Fruit fly (Drosophila melanogaster): ENCODE data around the gene CG18641.
A peak's percentile ranks its signal among the peaks of the same experiment; 100 is the strongest.

CG18641 gene

dm6 chr2L:2398459-2398858, 16.7 kb downstream of the CG18641 start (continued):
- TF ChIP-seq CG3726 (GFP tag; IDR thresholded peaks at IDR 0.05) (no peak), chm (GFP tag; IDR thresholded peaks at IDR 0.05) (no peak), sens (GFP tag) (peak; percentile 16), nau (GFP tag; optimal IDR thresholded peaks at IDR 0.05) (no peak), CG30403 (GFP tag; optimal IDR thresholded peaks at IDR 0.05) (no peak), zfh2 (GFP tag; optimal IDR thresholded peaks at IDR 0.05) (no peak), stc (GFP tag; IDR thresholded peaks at IDR 0.05) (peak; percentile 35; the same call in 1 of the 2 replicates), CG7839 (tag; optimal IDR thresholded peaks at IDR 0.05) (peak; percentile 12), pho (GFP tag; optimal IDR thresholded peaks at IDR 0.05) (no peak), CG16863 (GFP tag; optimal IDR thresholded peaks at IDR 0.05) (no peak), Tbp (GFP tag; optimal IDR thresholded peaks at IDR 0.05) (no peak), slbo (GFP tag; IDR thresholded peaks at IDR 0.05) (0 out of 2 replicates have a peak, but pooled peaks have one; percentile 19), CG7556 (GFP tag; optimal IDR thresholded peaks at IDR 0.05) (no peak), CG15269 (tag; optimal IDR thresholded peaks at IDR 0.05) (peak; percentile 16), CTCF (GFP tag; optimal IDR thresholded peaks at IDR 0.05) (no peak), unpg (GFP tag; optimal IDR thresholded peaks at IDR 0.05) (peak; percentile 27), CG6254 (GFP tag; optimal IDR thresholded peaks at IDR 0.05) (no peak), CG13123 (GFP tag; optimal IDR thresholded peaks at IDR 0.05) (no peak), Sox100B (GFP tag; optimal IDR thresholded peaks at IDR 0.05) (no peak), CoRest (tag; optimal IDR thresholded peaks at IDR 0.05) (no peak), CG11696 (GFP tag; IDR thresholded peaks at IDR 0.05) (0 out of 2 replicates have a peak, but pooled peaks have one; percentile 9), gem (tag; optimal IDR thresholded peaks at IDR 0.05) (peak; percentile 54), CG6689 (GFP tag; IDR thresholded peaks at IDR 0.05) (0 out of 2 replicates have a peak, but pooled peaks have one; percentile 9), Oli (tag; optimal IDR thresholded peaks at IDR 0.05) (peak; percentile 24), fru (optimal IDR thresholded peaks at IDR 0.05) (no peak), chinmo (GFP tag; IDR thresholded peaks at IDR 0.05; ENCODE audit: partially characterized antibody) (no peak), dysf (GFP tag; IDR thresholded peaks at IDR 0.05) (no peak), Ets65A (GFP tag) (no peak), Atf6 (GFP tag; IDR thresholded peaks at IDR 0.05) (no peak), Abd-B (GFP tag; optimal IDR thresholded peaks at IDR 0.05) (no peak), CG34422 (GFP tag; IDR thresholded peaks at IDR 0.05) (peak; percentile 42; the same call in 1 of the 3 replicates), CG12299 (tag; optimal IDR thresholded peaks at IDR 0.05) (no peak), CG11695 (GFP tag; IDR thresholded peaks at IDR 0.05) (peak; percentile 21; the same call in 1 of the 3 replicates), z (GFP tag; IDR thresholded peaks at IDR 0.05) (no peak)

DNA sequence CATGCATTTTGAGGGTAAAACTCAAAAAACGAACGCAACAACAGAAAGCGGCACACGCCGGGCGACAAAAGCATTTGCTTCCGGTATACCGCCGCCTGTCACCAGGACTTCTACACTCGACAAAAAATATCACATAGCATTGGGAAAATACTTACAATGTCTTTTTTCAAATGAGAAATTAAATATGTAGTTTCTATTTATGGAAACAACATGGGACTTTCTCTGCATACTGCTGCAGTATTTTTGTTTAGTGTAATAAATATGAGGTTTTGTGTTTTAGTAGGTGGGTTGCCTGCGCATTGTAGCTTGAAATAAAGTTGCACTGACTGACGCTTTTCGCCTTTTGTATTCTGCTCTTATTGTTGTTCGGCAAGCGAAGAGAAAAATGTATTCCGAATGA, 18.0 kb downstream of the CG18641 start:
- TF ChIP-seq NC2α (GFP tag; optimal IDR thresholded peaks at IDR 0.05) (no peak), CG11504 (tag; optimal IDR thresholded peaks at IDR 0.05) (peak; percentile 36), CG1602 (GFP tag; optimal IDR thresholded peaks at IDR 0.05) (no peak), Med (GFP tag) (peak; percentile 40), CG7745 (tag; optimal IDR thresholded peaks at IDR 0.05) (no peak), CG7839 (tag; optimal IDR thresholded peaks at IDR 0.05) (peak; percentile 14), bsh (GFP tag; optimal IDR thresholded peaks at IDR 0.05) (peak in 1 of 2 experiments; percentile 33), CG4617 (GFP tag; optimal IDR thresholded peaks at IDR 0.05; ENCODE audit: borderline replicate concordance) (no peak), YL-1 (GFP tag; optimal IDR thresholded peaks at IDR 0.05) (no peak), gem (tag; optimal IDR thresholded peaks at IDR 0.05) (peak; percentile 10), gt (GFP tag; IDR thresholded peaks at IDR 0.05) (no peak), nmo (GFP tag; optimal IDR thresholded peaks at IDR 0.05) (no peak), ato (GFP tag; IDR thresholded peaks at IDR 0.05; ENCODE audit: partially characterized antibody) (no peak), ken (GFP tag; IDR thresholded peaks at IDR 0.05) (peak; percentile 55; the same call in 1 of the 3 replicates), dan (GFP tag; IDR thresholded peaks at IDR 0.05) (no peak), CG8089 (GFP tag; optimal IDR thresholded peaks at IDR 0.05) (no peak), CG10462 (GFP tag; optimal IDR thresholded peaks at IDR 0.05) (no peak), pnt (GFP tag; optimal IDR thresholded peaks at IDR 0.05) (no peak), CG10979 (tag; optimal IDR thresholded peaks at IDR 0.05) (peak; percentile 42), row (GFP tag; IDR thresholded peaks at IDR 0.05) (peak; percentile 32; the same call in 1 of the 3 replicates), ATbp (GFP tag; optimal IDR thresholded peaks at IDR 0.05) (no peak), pum (GFP tag; optimal IDR thresholded peaks at IDR 0.05) (no peak)

All from whole organism, embryonic.